Worm (Caenorhabditis elegans) whole organism, L4/young adult: ENCODE data around the gene cest-5.1.

Experiments
- W03F9.2 ChIP-seq: fragments of 150-350 bp; optimal IDR thresholded peaks from 2 replicates; lab custom pipeline; 2014; ENCODE audit warnings: missing biosample characterization, missing genetic modification characterization
- dao-5 ChIP-seq: sonication (generic microtip); optimal IDR thresholded peaks from 2 replicates; lab custom pipeline; 2016; ENCODE audit warnings: missing genotype, missing genetic modification characterization, moderate library complexity, missing compliant biosample characterization
- him-1 ChIP-seq: sonication (generic microtip); optimal IDR thresholded peaks from 2 replicates; lab custom pipeline; 2016; ENCODE audit warnings: missing genotype, missing genetic modification reagents, missing genetic modification characterization, missing compliant biosample characterization

ce11 chrIV:6605863-6606262 lies 25.7 kb downstream of the cest-5.1 start, which contains the start of gene nstp-2:
- TF ChIP-seq him-1 (tag; lab: Kevin White, UChicago) = no peak
- no peak for TF ChIP-seq W03F9.2
- no peak for TF ChIP-seq dao-5 (tag; lab: Kevin White, UChicago)
